Worm (Caenorhabditis elegans) whole organism, L4 larva: Measurements from ENCODE around the gene T24E12.10.
A peak's percentile ranks its signal among the peaks of the same experiment; 100 is the strongest.

Experiments used
- ama-1 ChIP-seq: fragments of 150-350 bp; optimal IDR thresholded peaks from 2 replicates; lab custom pipeline; 2014; ENCODE audit warnings: inconsistent platforms, mixed read lengths
- ceh-82 ChIP-seq: sonication (generic microtip); optimal IDR thresholded peaks from 2 replicates; lab custom pipeline; 2017; ENCODE audit warnings: missing biosample characterization, missing genetic modification characterization
- dmd-9 ChIP-seq: fragments of 200-800 bp; sonication (Bioruptor generic); IDR thresholded peaks from 2 replicates; pipeline ENCODE4 v1.3.6; 2022; ENCODE audit warnings: missing genetic modification reagents, missing genetic modification characterization, missing compliant biosample characterization
- dpl-1 ChIP-seq: fragments of 150-350 bp; optimal IDR thresholded peaks from 2 replicates; lab custom pipeline; 2014; ENCODE audit warnings: missing biosample characterization, missing genetic modification reagents, missing genetic modification characterization
- jun-1 ChIP-seq: fragments of 150-350 bp; optimal IDR thresholded peaks from 2 replicates; lab custom pipeline; 2014; ENCODE audit warnings: missing biosample characterization, missing genetic modification reagents, missing genetic modification characterization
- unc-62 ChIP-seq, 3 experiments: fragments of 150-350 bp in 1 of 3; sonication (generic microtip); optimal IDR thresholded peaks in 2 of 3; peaks in 1 of 3; 1 replicate in 1 of 3; 2 replicates in 2 of 3; lab custom pipeline; 2014 to 2017; ENCODE audit warnings: missing biosample characterization in 3 of 3, missing genetic modification characterization in 3 of 3, missing genetic modification reagents in 3 of 3, missing genotype in 1 of 3

DNA sequence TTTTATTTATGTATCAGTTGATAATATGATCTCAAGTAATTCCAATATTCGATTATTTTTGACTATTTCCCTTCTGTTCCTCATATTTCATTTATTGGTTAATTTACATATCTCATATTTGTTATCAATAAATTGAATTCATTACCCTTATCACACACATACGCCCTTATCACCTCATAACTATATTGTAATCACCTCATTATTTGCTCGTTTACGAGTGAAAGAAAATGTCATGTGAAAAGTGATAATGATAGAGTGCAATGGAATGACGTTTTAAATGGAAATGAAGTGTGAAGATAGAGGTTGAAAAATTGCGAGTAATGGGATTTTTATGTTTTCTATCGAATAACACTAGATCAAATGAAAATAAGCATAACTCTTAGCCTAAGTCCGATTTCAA lies 13.5 kb upstream of the T24E12.10 start:
- TF ChIP-seq unc-62 (GFP tag; optimal IDR thresholded peaks at IDR 0.05 in 1 of 2; lab: Kevin White, UChicago) (peak; percentile 70 to 98), unc-62 (tag; optimal IDR thresholded peaks at IDR 0.05; lab: Kevin White, UChicago) (no peak), ama-1 (no peak), jun-1 (no peak), dmd-9 (GFP tag; lab: Robert Waterston, UW) (no peak), ceh-82 (tag; lab: Kevin White, UChicago) (no peak), dpl-1 (GFP tag; lab: Kevin White, UChicago) (no peak)
